Worm (Caenorhabditis elegans): ENCODE results near the gene coq-5.
A peak's percentile ranks its signal among the peaks of the same experiment; 100 is the strongest.

Gene coq-5

ce11 chrIII:7834848-7835247 is 23.4 kb downstream of the coq-5 start (continued):
- no peak for TF ChIP-seq pag-3 (tag; optimal IDR thresholded peaks at IDR 0.05; ENCODE audit: borderline replicate concordance, insufficient read depth)
- no peak for TF ChIP-seq grh-1 (GFP tag; IDR thresholded peaks at IDR 0.05)
- TF ChIP-seq nhr-90 (tag; optimal IDR thresholded peaks at IDR 0.05; ENCODE audit: poor library complexity) = no peak
- no peak for TF ChIP-seq C34B4.2 (tag; optimal IDR thresholded peaks at IDR 0.05)
- TF ChIP-seq blmp-1 (tag; optimal IDR thresholded peaks at IDR 0.05) = no peak
- TF ChIP-seq C16A3.4 (tag; optimal IDR thresholded peaks at IDR 0.05) = no peak
- no peak for TF ChIP-seq nhr-84 (tag; optimal IDR thresholded peaks at IDR 0.05)
- no peak for TF ChIP-seq Y116A8C.19 (tag; optimal IDR thresholded peaks at IDR 0.05; ENCODE audit: borderline replicate concordance)
- TF ChIP-seq C04F5.9 (tag; optimal IDR thresholded peaks at IDR 0.05) = no peak
- no peak for TF ChIP-seq lin-14 (GFP tag; optimal IDR thresholded peaks at IDR 0.05)
- TF ChIP-seq egl-13 (tag; optimal IDR thresholded peaks at IDR 0.05) = peak; percentile 28
- peak; percentile 53 for TF ChIP-seq sox-4 (tag; optimal IDR thresholded peaks at IDR 0.05)
- TF ChIP-seq nhr-12 (tag; optimal IDR thresholded peaks at IDR 0.05) = no peak
- TF ChIP-seq dpl-1 (GFP tag; optimal IDR thresholded peaks at IDR 0.05) = no peak
- TF ChIP-seq unc-62 (GFP tag; optimal IDR thresholded peaks at IDR 0.05) = no peak
- no peak for TF ChIP-seq alr-1 (tag; optimal IDR thresholded peaks at IDR 0.05; ENCODE audit: borderline replicate concordance)

ce11 chrIII:7832473-7832872 is 25.8 kb downstream of the coq-5 start:
- TF ChIP-seq ama-1 (optimal IDR thresholded peaks at IDR 0.05) = no peak
- no peak for TF ChIP-seq ztf-11 (tag; optimal IDR thresholded peaks at IDR 0.05)
- TF ChIP-seq ceh-63 (GFP tag; optimal IDR thresholded peaks at IDR 0.05) = no peak
- peak; percentile 38 for TF ChIP-seq sox-4 (tag; optimal IDR thresholded peaks at IDR 0.05)
- TF ChIP-seq tlp-1 (tag; optimal IDR thresholded peaks at IDR 0.05) = no peak
- no peak for TF ChIP-seq C34B4.2 (tag; optimal IDR thresholded peaks at IDR 0.05)
- TF ChIP-seq lir-3 (tag; optimal IDR thresholded peaks at IDR 0.05; ENCODE audit: poor library complexity) = no peak
- TF ChIP-seq F16B12.6 (tag; optimal IDR thresholded peaks at IDR 0.05) = no peak
- peak; percentile 65 for TF ChIP-seq pax-3 (tag; optimal IDR thresholded peaks at IDR 0.05)
- no peak for TF ChIP-seq nhr-47 (tag; optimal IDR thresholded peaks at IDR 0.05)
- peak; percentile 3 for TF ChIP-seq fkh-8 (tag; optimal IDR thresholded peaks at IDR 0.05)
- no peak for TF ChIP-seq lin-13 (GFP tag; optimal IDR thresholded peaks at IDR 0.05)
- no peak for TF ChIP-seq hlh-17 (GFP tag; optimal IDR thresholded peaks at IDR 0.05; ENCODE audit: borderline replicate concordance)
- TF ChIP-seq hpl-2 (GFP tag; optimal IDR thresholded peaks at IDR 0.05) = no peak
- TF ChIP-seq nhr-28 (tag; optimal IDR thresholded peaks at IDR 0.05) = no peak
- no peak for TF ChIP-seq blmp-1 (tag; optimal IDR thresholded peaks at IDR 0.05)
- TF ChIP-seq dsc-1 (tag; optimal IDR thresholded peaks at IDR 0.05) = peak; percentile 96
- TF ChIP-seq grh-1 (GFP tag; IDR thresholded peaks at IDR 0.05) = no peak
- TF ChIP-seq pqm-1 (tag; optimal IDR thresholded peaks at IDR 0.05) = no peak
- no peak for TF ChIP-seq pag-3 (tag; optimal IDR thresholded peaks at IDR 0.05; ENCODE audit: borderline replicate concordance, insufficient read depth)
- no peak for TF ChIP-seq ceh-82 (tag; optimal IDR thresholded peaks at IDR 0.05)
- TF ChIP-seq nhr-237 (tag; optimal IDR thresholded peaks at IDR 0.05) = no peak
- no peak for TF ChIP-seq nhr-90 (tag; optimal IDR thresholded peaks at IDR 0.05; ENCODE audit: poor library complexity)
- no peak for TF ChIP-seq efl-1 (optimal IDR thresholded peaks at IDR 0.05)
- no peak for TF ChIP-seq efl-1 (GFP tag; optimal IDR thresholded peaks at IDR 0.05 in 1 of 2)

ce11 chrIII:7828576-7829461 is 29.4 kb downstream of the coq-5 start, which contains the start of the genes egl-45 and kcmf-1:
Gene egl-45 (minus strand): TSS chrIII:7828626.
Gene kcmf-1 (plus strand): TSS chrIII:7829411.
- TF ChIP-seq mab-9 (GFP tag; IDR thresholded peaks at IDR 0.05) (no peak), ztf-4 (tag; optimal IDR thresholded peaks at IDR 0.05) (no peak), ztf-11 (tag; optimal IDR thresholded peaks at IDR 0.05) (no peak), lsy-2 (tag; optimal IDR thresholded peaks at IDR 0.05) (peak; percentile 33 to 69), C16A3.4 (tag; optimal IDR thresholded peaks at IDR 0.05) (peak; percentile 28), ceh-88 (GFP tag; IDR thresholded peaks at IDR 0.05) (no peak), snu-23 (GFP tag; optimal IDR thresholded peaks at IDR 0.05) (peak; percentile 24), ceh-8 (GFP tag; optimal IDR thresholded peaks at IDR 0.05) (no peak), snpc-4 (tag; optimal IDR thresholded peaks at IDR 0.05) (no peak), egl-13 (tag; optimal IDR thresholded peaks at IDR 0.05) (no peak), ceh-63 (GFP tag; optimal IDR thresholded peaks at IDR 0.05) (no peak), dpl-1 (GFP tag; optimal IDR thresholded peaks at IDR 0.05) (peak; percentile 14 to 65 (median 51)), unc-130 (tag; optimal IDR thresholded peaks at IDR 0.05) (no peak), hpl-2 (GFP tag; optimal IDR thresholded peaks at IDR 0.05) (no peak), vab-15 (tag; optimal IDR thresholded peaks at IDR 0.05) (no peak), nhr-47 (tag; optimal IDR thresholded peaks at IDR 0.05) (no peak), sox-4 (tag; optimal IDR thresholded peaks at IDR 0.05) (no peak), elt-3 (tag; optimal IDR thresholded peaks at IDR 0.05) (peak in 1 of 6 experiments; percentile 17), fkh-10 (GFP tag; optimal IDR thresholded peaks at IDR 0.05) (no peak), lin-15B (tag; optimal IDR thresholded peaks at IDR 0.05) (no peak)

Data from whole organism, L1 larva.